Fruit fly (Drosophila melanogaster) whole organism, prepupa: ENCODE results near the gene CG7551.

Source experiments
- Blimp-1 ChIP-seq: fragments of 200-800 bp; sonication (Bioruptor generic); optimal IDR thresholded peaks from 3 replicates; lab custom pipeline; 2017; ENCODE audit warnings: missing biosample characterization, missing genetic modification characterization, mild to moderate bottlenecking, moderate library complexity, missing genetic modification reagents
- CG10631 ChIP-seq: fragments of 200-800 bp; sonication (Bioruptor generic); optimal IDR thresholded peaks from 2 replicates; lab custom pipeline; 2016; ENCODE audit warnings: missing biosample characterization, missing genetic modification characterization
- CG10669 ChIP-seq: fragments of 200-800 bp; sonication (Bioruptor generic); optimal IDR thresholded peaks from 3 replicates; lab custom pipeline; 2018; ENCODE audit warnings: missing biosample characterization, mild to moderate bottlenecking, missing genetic modification characterization, moderate library complexity
- CG11294 ChIP-seq: fragments of 200-800 bp; sonication (Bioruptor generic); IDR thresholded peaks from 2 replicates; pipeline ENCODE4 v1.3.6; 2022; ENCODE audit warnings: missing biosample characterization, missing genetic modification characterization
- CG11762 ChIP-seq: fragments of 200-800 bp; sonication (Bioruptor generic); optimal IDR thresholded peaks from 3 replicates; lab custom pipeline; 2016; ENCODE audit warnings: missing biosample characterization, missing genetic modification characterization; ENCODE audit not compliant: insufficient read depth
- CG11902 ChIP-seq: fragments of 200-800 bp; sonication (Bioruptor generic); optimal IDR thresholded peaks from 3 replicates; lab custom pipeline; 2016; ENCODE audit warnings: missing biosample characterization, missing genetic modification characterization
- CG15336 ChIP-seq: fragments of 200-800 bp; sonication (Bioruptor generic); IDR thresholded peaks from 2 replicates; pipeline ENCODE4 v1.3.6; 2022; ENCODE audit warnings: missing biosample characterization, missing genetic modification characterization
- CG1621 ChIP-seq: fragments of 200-800 bp; sonication (Bioruptor generic); optimal IDR thresholded peaks from 3 replicates; lab custom pipeline; 2018; ENCODE audit warnings: missing biosample characterization, mild to moderate bottlenecking, missing genetic modification characterization
- CG3032 ChIP-seq: fragments of 200-800 bp; optimal IDR thresholded peaks from 2 replicates; lab custom pipeline; 2019; ENCODE audit warnings: missing biosample characterization, mild to moderate bottlenecking, missing genetic modification characterization, moderate library complexity
- CG31627 ChIP-seq: fragments of 200-800 bp; sonication (Bioruptor generic); optimal IDR thresholded peaks from 3 replicates; lab custom pipeline; 2016; ENCODE audit warnings: missing biosample characterization, missing genetic modification characterization
- CG32006 ChIP-seq: fragments of 200-800 bp; sonication (Bioruptor generic); optimal IDR thresholded peaks from 3 replicates; lab custom pipeline; 2017; ENCODE audit warnings: missing biosample characterization, mild to moderate bottlenecking, missing genetic modification characterization
- CG34406 ChIP-seq: fragments of 200-800 bp; sonication (Bioruptor generic); optimal IDR thresholded peaks from 3 replicates; lab custom pipeline; 2016; ENCODE audit warnings: missing biosample characterization, missing genetic modification characterization
- CG3919 ChIP-seq: fragments of 200-800 bp; sonication (Bioruptor generic); optimal IDR thresholded peaks from 3 replicates; lab custom pipeline; 2016; ENCODE audit warnings: missing biosample characterization, missing genetic modification characterization
- CG6163 ChIP-seq: fragments of 200-800 bp; sonication (Bioruptor generic); IDR thresholded peaks from 3 replicates; pipeline ENCODE4 v1.3.6; 2022; ENCODE audit warnings: missing biosample characterization, missing genetic modification characterization
- CG6276 ChIP-seq: fragments of 200-800 bp; sonication (Bioruptor generic); optimal IDR thresholded peaks from 2 replicates; lab custom pipeline; 2017; ENCODE audit warnings: missing biosample characterization, mild to moderate bottlenecking, missing genetic modification characterization
- CG6792 ChIP-seq: fragments of 200-800 bp; sonication (Bioruptor generic); optimal IDR thresholded peaks from 3 replicates; lab custom pipeline; 2016; ENCODE audit warnings: missing biosample characterization, missing genetic modification characterization
- CG6808 ChIP-seq: fragments of 200-800 bp; sonication (Bioruptor generic); optimal IDR thresholded peaks from 3 replicates; lab custom pipeline; 2017; ENCODE audit warnings: missing biosample characterization, missing genetic modification characterization, mild to moderate bottlenecking, moderate library complexity, missing genetic modification reagents
- CG6854 ChIP-seq: fragments of 200-800 bp; sonication (Bioruptor generic); optimal IDR thresholded peaks from 2 replicates; lab custom pipeline; 2017; ENCODE audit warnings: missing biosample characterization, mild to moderate bottlenecking, missing genetic modification characterization
- CG8319 ChIP-seq: fragments of 200-800 bp; sonication (Bioruptor generic); optimal IDR thresholded peaks from 3 replicates; lab custom pipeline; 2016; ENCODE audit warnings: missing biosample characterization, missing genetic modification characterization
- CG9139 ChIP-seq: fragments of 200-800 bp; sonication (Bioruptor generic); optimal IDR thresholded peaks from 3 replicates; lab custom pipeline; 2017; ENCODE audit warnings: missing biosample characterization, mild to moderate bottlenecking, missing genetic modification characterization
- Eip75B ChIP-seq: fragments of 200-800 bp; sonication (Bioruptor generic); optimal IDR thresholded peaks from 3 replicates; lab custom pipeline; 2016; ENCODE audit warnings: missing biosample characterization, missing genetic modification characterization
- Eip78C ChIP-seq: fragments of 200-800 bp; sonication (Bioruptor generic); peaks from one replicate; lab custom pipeline; 2016; ENCODE audit warnings: missing biosample characterization, missing genetic modification characterization
- Eip93F ChIP-seq: fragments of 200-800 bp; sonication (Bioruptor generic); optimal IDR thresholded peaks from 2 replicates; lab custom pipeline; 2016; ENCODE audit warnings: missing biosample characterization, mild to moderate bottlenecking, missing genetic modification characterization
- Ets21C ChIP-seq: fragments of 200-800 bp; sonication (Bioruptor generic); optimal IDR thresholded peaks from 3 replicates; lab custom pipeline; 2016; ENCODE audit warnings: missing biosample characterization, missing genetic modification characterization
- Ets96B ChIP-seq: fragments of 200-800 bp; optimal IDR thresholded peaks from 2 replicates; lab custom pipeline; 2019; ENCODE audit warnings: missing biosample characterization, mild to moderate bottlenecking, missing genetic modification characterization, moderate library complexity
- Gug ChIP-seq: fragments of 200-800 bp; sonication (Bioruptor generic); IDR thresholded peaks from 2 replicates; pipeline ENCODE4 v1.3.6; 2022; ENCODE audit warnings: missing biosample characterization, missing genetic modification characterization
- Hr38 ChIP-seq: sonication (Bioruptor generic); optimal IDR thresholded peaks from 2 replicates; lab custom pipeline; 2016; ENCODE audit warnings: missing biosample characterization, missing genetic modification characterization
- Hr39 ChIP-seq: fragments of 200-800 bp; sonication (Bioruptor generic); optimal IDR thresholded peaks from 2 replicates; lab custom pipeline; 2016; ENCODE audit warnings: missing biosample characterization, missing genetic modification characterization
- Met ChIP-seq: fragments of 200-800 bp; sonication (Bioruptor generic); optimal IDR thresholded peaks from 3 replicates; lab custom pipeline; 2016; ENCODE audit warnings: missing biosample characterization, missing genetic modification characterization
- OdsH ChIP-seq: fragments of 200-800 bp; sonication (Bioruptor generic); optimal IDR thresholded peaks from 3 replicates; lab custom pipeline; 2016; ENCODE audit warnings: missing biosample characterization, missing genetic modification characterization
- Smox ChIP-seq: fragments of 200-800 bp; sonication (Bioruptor generic); optimal IDR thresholded peaks from 3 replicates; lab custom pipeline; 2016; ENCODE audit warnings: missing biosample characterization, missing genetic modification characterization
- Sox102F ChIP-seq: fragments of 200-800 bp; sonication (Bioruptor generic); optimal IDR thresholded peaks from 2 replicates; lab custom pipeline; 2016; ENCODE audit warnings: missing biosample characterization, mild to moderate bottlenecking, missing genetic modification characterization
- Sox14 ChIP-seq: fragments of 200-800 bp; sonication (Bioruptor generic); optimal IDR thresholded peaks from 3 replicates; lab custom pipeline; 2016; ENCODE audit warnings: missing biosample characterization, missing genetic modification characterization
- Sox15 ChIP-seq: fragments of 200-800 bp; sonication (Bioruptor generic); optimal IDR thresholded peaks from 3 replicates; lab custom pipeline; 2016; ENCODE audit warnings: missing biosample characterization, missing genetic modification characterization
- achi ChIP-seq: fragments of 200-800 bp; sonication (Bioruptor generic); optimal IDR thresholded peaks from 3 replicates; lab custom pipeline; 2016; ENCODE audit warnings: missing biosample characterization, missing genetic modification characterization
- cyc ChIP-seq: fragments of 200-800 bp; sonication (Bioruptor generic); optimal IDR thresholded peaks from 3 replicates; lab custom pipeline; 2016; ENCODE audit warnings: missing biosample characterization, missing genetic modification characterization
- dac ChIP-seq: fragments of 200-800 bp; sonication (Bioruptor generic); optimal IDR thresholded peaks from 2 replicates; lab custom pipeline; 2017; ENCODE audit warnings: missing biosample characterization, mild to moderate bottlenecking, missing genetic modification characterization
- eg ChIP-seq: fragments of 200-800 bp; sonication (Bioruptor generic); IDR thresholded peaks from 3 replicates; pipeline ENCODE4 v1.3.6; 2022; ENCODE audit warnings: missing biosample characterization, missing genetic modification characterization
- fd59A ChIP-seq: fragments of 200-800 bp; sonication (Bioruptor generic); optimal IDR thresholded peaks from 2 replicates; lab custom pipeline; 2017; ENCODE audit warnings: missing biosample characterization, mild to moderate bottlenecking, missing genetic modification characterization, missing genetic modification reagents
- fd85E ChIP-seq: fragments of 200-800 bp; sonication (Bioruptor generic); optimal IDR thresholded peaks from 3 replicates; lab custom pipeline; 2016; ENCODE audit warnings: missing biosample characterization, missing genetic modification characterization
- fkh ChIP-seq: fragments of 200-800 bp; sonication (Bioruptor generic); optimal IDR thresholded peaks from 3 replicates; lab custom pipeline; 2017; ENCODE audit warnings: missing biosample characterization, mild to moderate bottlenecking, missing genetic modification characterization, moderate library complexity
- lz ChIP-seq: fragments of 200-800 bp; sonication (Bioruptor generic); optimal IDR thresholded peaks from 3 replicates; lab custom pipeline; 2016; ENCODE audit warnings: missing biosample characterization, missing genetic modification characterization
- net ChIP-seq: fragments of 200-800 bp; sonication (Bioruptor generic); optimal IDR thresholded peaks from 3 replicates; lab custom pipeline; 2016; ENCODE audit warnings: missing biosample characterization, missing genetic modification characterization
- pdm3 ChIP-seq: fragments of 200-800 bp; sonication (Bioruptor generic); optimal IDR thresholded peaks from 3 replicates; lab custom pipeline; 2016; ENCODE audit warnings: missing biosample characterization, missing genetic modification characterization
- salr ChIP-seq, 2 experiments: fragments of 200-800 bp; sonication (Bioruptor generic); optimal IDR thresholded peaks; 3 replicates each; lab custom pipeline; 2016 to 2018; ENCODE audit warnings: missing biosample characterization in 2 of 2, missing genetic modification characterization in 2 of 2, mild to moderate bottlenecking in 1 of 2
- ss ChIP-seq, 2 experiments: fragments of 200-800 bp; sonication (Bioruptor generic); optimal IDR thresholded peaks; 2 replicates in 1 of 2; 3 replicates in 1 of 2; lab custom pipeline; 2017 to 2018; ENCODE audit warnings: mild to moderate bottlenecking in 2 of 2, missing biosample characterization in 2 of 2, missing genetic modification characterization in 2 of 2, moderate library complexity in 1 of 2
- vri ChIP-seq: fragments of 200-800 bp; sonication (Bioruptor generic); optimal IDR thresholded peaks from 3 replicates; lab custom pipeline; 2016; ENCODE audit warnings: missing biosample characterization, mild to moderate bottlenecking, missing genetic modification characterization

The CG7551 gene

DNA sequence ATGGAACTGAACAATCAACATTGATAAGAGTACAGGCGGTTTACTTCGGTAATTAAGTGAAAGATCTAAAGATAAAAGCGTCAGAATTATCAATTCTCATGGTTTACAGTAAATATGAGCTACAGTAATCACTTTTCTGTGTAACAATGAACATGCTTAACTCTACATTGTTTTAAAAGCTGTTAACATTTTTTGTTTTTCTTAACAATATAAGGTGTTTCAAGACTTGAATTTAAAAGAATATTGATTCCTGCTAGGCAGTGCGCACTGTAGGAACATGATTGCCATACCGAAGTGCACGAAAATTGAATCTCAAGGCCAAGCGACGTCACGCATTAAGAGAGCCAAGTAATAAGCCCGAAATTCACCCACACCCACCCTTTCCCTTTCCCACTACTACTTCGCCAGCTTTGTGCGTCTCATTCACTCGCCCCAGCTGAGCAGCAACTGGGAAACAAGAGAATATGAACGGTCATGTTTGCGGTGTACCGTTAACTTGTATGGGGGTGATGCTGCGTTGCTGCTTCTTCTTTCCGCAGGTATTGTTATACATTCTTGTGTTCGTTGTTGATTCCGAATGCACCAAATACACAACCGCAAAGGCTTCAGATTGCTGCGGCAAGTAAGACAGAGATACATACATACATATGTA lies 33.1 kb downstream of the CG7551 start (continued):
- TF ChIP-seq CG6808 (GFP tag; lab: Kevin White, UChicago) (peak; percentile 41), CG1621 (tag; lab: Kevin White, UChicago) (no peak), Ets21C (GFP tag; lab: Kevin White, UChicago) (peak; percentile 78), CG6854 (GFP tag; lab: Kevin White, UChicago) (peak; percentile 53), Met (GFP tag; lab: Kevin White, UChicago) (peak; percentile 84), CG34406 (GFP tag; lab: Kevin White, UChicago) (peak; percentile 71), CG3032 (tag; lab: Kevin White, UChicago) (peak; percentile 61), lz (GFP tag; lab: Kevin White, UChicago) (peak; percentile 80), fd59A (GFP tag; lab: Kevin White, UChicago) (peak; percentile 17), fkh (peak; percentile 2), achi (GFP tag; lab: Kevin White, UChicago) (peak; percentile 71), Sox102F (GFP tag; lab: Kevin White, UChicago) (peak; percentile 72), CG6792 (GFP tag; lab: Kevin White, UChicago) (peak; percentile 62), CG31627 (GFP tag; lab: Kevin White, UChicago) (peak; percentile 86), Hr38 (no peak), CG11902 (GFP tag; lab: Kevin White, UChicago) (peak; percentile 73), CG11294 (GFP tag; lab: Robert Waterston, UW) (no peak), Smox (GFP tag; lab: Kevin White, UChicago) (peak; percentile 80), net (GFP tag; lab: Kevin White, UChicago) (peak; percentile 56), cyc (GFP tag; lab: Kevin White, UChicago) (peak; percentile 81), Gug (GFP tag; lab: Robert Waterston, UW) (peak; percentile 48), Eip93F (no peak), CG10669 (GFP tag; lab: Kevin White, UChicago) (peak; percentile 65), Sox14 (peak; percentile 77), CG8319 (GFP tag; lab: Kevin White, UChicago) (peak; percentile 71), Hr39 (GFP tag; lab: Kevin White, UChicago) (peak; percentile 90), OdsH (peak; percentile 70), dac (GFP tag; lab: Kevin White, UChicago) (no peak), CG11762 (GFP tag; lab: Kevin White, UChicago) (peak; percentile 27), CG6163 (GFP tag; lab: Robert Waterston, UW) (peak; percentile 72), salr (GFP tag; optimal IDR thresholded peaks at IDR 0.05; lab: Kevin White, UChicago) (peak in 1 of 2 experiments; percentile 2), CG15336 (GFP tag; lab: Robert Waterston, UW) (peak; percentile 50; the same call in 1 of the 2 replicates), fd85E (GFP tag; lab: Kevin White, UChicago) (peak; percentile 7), CG3919 (GFP tag; lab: Kevin White, UChicago) (peak; percentile 76), CG6276 (GFP tag; lab: Kevin White, UChicago) (peak; percentile 46), Sox15 (GFP tag; lab: Kevin White, UChicago) (peak; percentile 62), CG10631 (GFP tag; lab: Kevin White, UChicago) (peak; percentile 57)

DNA sequence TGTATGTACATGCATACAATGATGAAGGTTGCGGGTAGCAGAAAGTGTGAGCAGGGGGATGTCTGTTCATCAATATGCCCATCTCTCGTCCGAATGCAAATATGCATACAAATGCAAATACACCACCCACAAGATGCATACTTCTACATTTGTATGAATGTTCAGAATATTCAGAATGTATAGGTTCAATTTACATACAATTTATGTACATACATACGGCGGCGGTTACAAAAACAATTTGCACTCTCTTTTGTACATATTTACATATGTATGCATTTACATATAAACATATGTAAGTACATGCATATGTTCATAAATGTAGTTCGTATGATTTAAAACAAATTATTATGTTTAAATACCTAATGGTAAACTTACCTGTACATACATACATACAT lies 33.6 kb downstream of the CG7551 start:
- TF ChIP-seq dac (GFP tag; lab: Kevin White, UChicago): no peak

DNA sequence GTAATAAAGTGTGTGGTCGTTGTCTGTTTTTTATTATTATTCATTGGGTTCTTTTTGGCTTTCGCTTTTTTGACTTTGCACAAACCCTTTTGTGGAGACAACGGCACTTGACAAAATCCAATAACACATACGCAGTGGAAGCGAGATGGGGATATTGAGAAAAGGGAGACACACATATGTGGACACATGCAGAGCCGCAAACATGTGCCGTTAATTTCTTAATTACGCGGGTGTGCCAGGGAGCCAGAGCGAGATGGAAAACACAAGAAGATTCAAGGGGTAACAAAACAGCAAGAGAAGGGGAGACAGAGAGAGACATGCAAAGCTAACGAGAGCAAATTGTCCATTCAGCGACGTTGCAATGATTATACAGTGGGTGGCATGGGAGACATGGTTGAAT lies 34.2 kb downstream of the CG7551 start:
- 0 out of 2 replicates have a peak, but pooled peaks have one; percentile 6 for TF ChIP-seq CG15336 (GFP tag; lab: Robert Waterston, UW)
- TF ChIP-seq Blimp-1 (GFP tag; lab: Kevin White, UChicago): peak; percentile 52
- TF ChIP-seq lz (GFP tag; lab: Kevin White, UChicago): no peak
- peak; percentile 43 for TF ChIP-seq vri (GFP tag; lab: Kevin White, UChicago)
- no peak for TF ChIP-seq Ets96B (tag; lab: Kevin White, UChicago)
- TF ChIP-seq CG6276 (GFP tag; lab: Kevin White, UChicago): no peak
- TF ChIP-seq fkh: peak; percentile 38
- peak; percentile 42 for TF ChIP-seq Eip78C
- TF ChIP-seq eg: 0 out of 3 replicates have a peak, but pooled peaks have one; percentile 11
- TF ChIP-seq Eip75B (GFP tag; lab: Kevin White, UChicago): no peak
- TF ChIP-seq ss (GFP tag; optimal IDR thresholded peaks at IDR 0.05; lab: Kevin White, UChicago): peak in 1 of 2 experiments; percentile 16
- no peak for TF ChIP-seq CG9139 (GFP tag; lab: Kevin White, UChicago)
- TF ChIP-seq CG32006 (GFP tag; lab: Kevin White, UChicago): no peak
- no peak for TF ChIP-seq pdm3 (GFP tag; lab: Kevin White, UChicago)
- TF ChIP-seq fd59A (GFP tag; lab: Kevin White, UChicago): no peak
- TF ChIP-seq CG6163 (GFP tag; lab: Robert Waterston, UW): 0 out of 3 replicates have a peak, but pooled peaks have one; percentile 17
